Worm (Caenorhabditis elegans) whole organism, mixed stage, embryonic: ENCODE measurements around the gene cnd-1.

Experiments used
- M03D4.4 ChIP-seq: sonication (generic microtip); optimal IDR thresholded peaks from 2 replicates; lab custom pipeline; 2017; ENCODE audit warnings: mild to moderate bottlenecking, missing genetic modification characterization, missing compliant biosample characterization
- bed-3 ChIP-seq: fragments of 200-800 bp; sonication (Bioruptor generic); optimal IDR thresholded peaks from 3 replicates; lab custom pipeline; 2018; ENCODE audit warnings: mild to moderate bottlenecking, missing genetic modification characterization, moderate library complexity, missing compliant biosample characterization
- blmp-1 ChIP-seq: fragments of 150-350 bp; optimal IDR thresholded peaks from 2 replicates; lab custom pipeline; 2014; ENCODE audit warnings: missing biosample characterization, missing genetic modification characterization
- ceh-39 ChIP-seq: fragments of 150-350 bp; optimal IDR thresholded peaks from 2 replicates; lab custom pipeline; 2014; ENCODE audit warnings: missing biosample characterization, missing genetic modification characterization
- ceh-43 ChIP-seq: fragments of 200-800 bp; sonication (Bioruptor generic); optimal IDR thresholded peaks from 2 replicates; lab custom pipeline; 2018; ENCODE audit warnings: mild to moderate bottlenecking, missing genetic modification characterization, moderate library complexity, missing compliant biosample characterization
- ceh-83 ChIP-seq: fragments of 200-800 bp; sonication (Bioruptor generic); optimal IDR thresholded peaks from 2 replicates; lab custom pipeline; 2018; ENCODE audit warnings: mild to moderate bottlenecking, missing genetic modification characterization, missing compliant biosample characterization
- ces-1 ChIP-seq: fragments of 150-350 bp; optimal IDR thresholded peaks from 2 replicates; lab custom pipeline; 2014; ENCODE audit warnings: missing biosample characterization, missing genetic modification reagents, missing genetic modification characterization
- cnd-1 ChIP-seq: fragments of 200-800 bp; sonication (Bioruptor generic); optimal IDR thresholded peaks from 2 replicates; lab custom pipeline; 2018; ENCODE audit warnings: mild to moderate bottlenecking, missing genetic modification characterization, missing compliant biosample characterization
- elt-1 ChIP-seq: sonication (generic microtip); optimal IDR thresholded peaks from 2 replicates; lab custom pipeline; 2017; ENCODE audit warnings: missing genetic modification characterization, mild to moderate bottlenecking, missing compliant biosample characterization, antibody characterized with exemption, moderate library complexity, borderline replicate concordance; ENCODE audit not compliant: insufficient read depth
- elt-3 ChIP-seq: fragments of 150-350 bp; optimal IDR thresholded peaks from 2 replicates; lab custom pipeline; 2014; ENCODE audit warnings: missing biosample characterization, missing genetic modification characterization
- flh-1 ChIP-seq: fragments of 200-800 bp; sonication (Bioruptor generic); optimal IDR thresholded peaks from 2 replicates; lab custom pipeline; 2018; ENCODE audit warnings: mild to moderate bottlenecking, missing genetic modification characterization, moderate library complexity, missing compliant biosample characterization
- hlh-1 ChIP-seq: fragments of 150-350 bp; optimal IDR thresholded peaks from 2 replicates; lab custom pipeline; 2014; ENCODE audit warnings: missing biosample characterization, missing genetic modification reagents, missing genetic modification characterization
- lin-13 ChIP-seq: fragments of 150-350 bp; optimal IDR thresholded peaks from 2 replicates; lab custom pipeline; 2014; ENCODE audit warnings: missing biosample characterization, missing genetic modification characterization
- lin-32 ChIP-seq: fragments of 200-800 bp; sonication (Bioruptor generic); optimal IDR thresholded peaks from 2 replicates; lab custom pipeline; 2018; ENCODE audit warnings: mild to moderate bottlenecking, missing genetic modification characterization, missing compliant biosample characterization
- lsy-2 ChIP-seq: fragments of 150-350 bp; optimal IDR thresholded peaks from 2 replicates; lab custom pipeline; 2014; ENCODE audit warnings: missing biosample characterization, missing genetic modification characterization
- mab-5 ChIP-seq: fragments of 150-350 bp; optimal IDR thresholded peaks from 2 replicates; lab custom pipeline; 2014; ENCODE audit warnings: missing biosample characterization, missing genetic modification characterization
- mep-1 ChIP-seq: fragments of 150-350 bp; optimal IDR thresholded peaks from 2 replicates; lab custom pipeline; 2017; ENCODE audit warnings: missing biosample characterization, missing genetic modification reagents, missing genetic modification characterization, inconsistent platforms
- mls-2 ChIP-seq: sonication (generic microtip); optimal IDR thresholded peaks from 2 replicates; lab custom pipeline; 2016; ENCODE audit warnings: mild to moderate bottlenecking, missing genetic modification characterization, moderate library complexity, missing compliant biosample characterization
- nhr-12 ChIP-seq: fragments of 150-350 bp; optimal IDR thresholded peaks from 2 replicates; lab custom pipeline; 2014; ENCODE audit warnings: missing biosample characterization, missing genetic modification characterization
- nhr-2 ChIP-seq: fragments of 150-350 bp; optimal IDR thresholded peaks from 2 replicates; lab custom pipeline; 2014; ENCODE audit warnings: missing biosample characterization, missing genetic modification characterization
- nhr-237 ChIP-seq: fragments of 150-350 bp; optimal IDR thresholded peaks from 2 replicates; lab custom pipeline; 2014; ENCODE audit warnings: missing biosample characterization, missing genetic modification characterization
- nhr-28 ChIP-seq: fragments of 150-350 bp; optimal IDR thresholded peaks from 2 replicates; lab custom pipeline; 2014; ENCODE audit warnings: missing biosample characterization, missing genetic modification characterization
- nhr-76 ChIP-seq: sonication (generic microtip); optimal IDR thresholded peaks from 2 replicates; lab custom pipeline; 2017; ENCODE audit warnings: missing biosample characterization, missing genetic modification characterization
- pha-4 ChIP-seq: fragments of 150-350 bp; optimal IDR thresholded peaks from 2 replicates; lab custom pipeline; 2018; ENCODE audit warnings: missing biosample characterization, missing genetic modification reagents, missing genetic modification characterization
- sem-2 ChIP-seq: fragments of 200-800 bp; sonication (Bioruptor generic); optimal IDR thresholded peaks from 2 replicates; lab custom pipeline; 2018; ENCODE audit warnings: mild to moderate bottlenecking, missing genetic modification characterization, missing compliant biosample characterization
- snpc-4 ChIP-seq: fragments of 150-350 bp; optimal IDR thresholded peaks from 2 replicates; lab custom pipeline; 2014; ENCODE audit warnings: missing biosample characterization, missing genetic modification characterization
- sptf-1 ChIP-seq: sonication (generic microtip); optimal IDR thresholded peaks from 2 replicates; lab custom pipeline; 2017; ENCODE audit warnings: mild to moderate bottlenecking, missing genetic modification characterization, moderate library complexity, missing compliant biosample characterization
- unc-120 ChIP-seq: sonication (generic microtip); optimal IDR thresholded peaks from 2 replicates; lab custom pipeline; 2017; ENCODE audit warnings: missing genetic modification characterization, missing compliant biosample characterization; ENCODE audit not compliant: poor library complexity, severe bottlenecking
- unc-39 ChIP-seq: fragments of 150-350 bp; optimal IDR thresholded peaks from 2 replicates; lab custom pipeline; 2014; ENCODE audit warnings: missing biosample characterization, missing genetic modification characterization
- unc-62 ChIP-seq: fragments of 150-350 bp; optimal IDR thresholded peaks from 2 replicates; lab custom pipeline; 2014; ENCODE audit warnings: missing biosample characterization, missing genetic modification reagents, missing genetic modification characterization
- zip-8 ChIP-seq: fragments of 150-350 bp; optimal IDR thresholded peaks from 2 replicates; lab custom pipeline; 2014; ENCODE audit warnings: missing biosample characterization, missing genetic modification characterization
- ztf-11 ChIP-seq: fragments of 150-350 bp; optimal IDR thresholded peaks from 2 replicates; lab custom pipeline; 2014; ENCODE audit warnings: missing biosample characterization, missing genetic modification characterization

The cnd-1 gene

DNA sequence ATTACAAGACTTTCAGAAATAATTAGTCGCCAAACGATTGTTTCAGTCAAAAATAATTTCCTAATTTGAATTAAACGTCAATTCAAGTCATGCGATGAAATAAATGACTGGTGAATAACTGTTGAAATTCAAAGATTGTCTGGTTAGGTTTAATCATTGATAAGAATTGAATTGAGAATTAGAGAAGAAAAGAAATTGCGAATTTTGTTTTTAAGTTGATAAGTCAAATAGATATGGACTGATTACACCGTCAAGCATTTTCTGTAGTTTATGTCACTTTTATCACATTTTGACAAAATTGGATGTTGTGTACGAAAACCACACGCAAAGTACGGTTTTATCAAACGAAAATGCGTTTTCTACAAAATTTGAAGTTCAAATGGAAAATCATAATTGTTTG, 43.2 kb downstream of the cnd-1 start:
- TF ChIP-seq zip-8 (tag; lab: Kevin White, UChicago) (no peak), hlh-1 (tag; lab: Kevin White, UChicago) (no peak), sem-2 (GFP tag; lab: Kevin White, UChicago) (no peak), ceh-83 (no peak), ceh-43 (GFP tag; lab: Kevin White, UChicago) (no peak), unc-62 (GFP tag; lab: Kevin White, UChicago) (no peak), pha-4 (no peak), blmp-1 (tag; lab: Kevin White, UChicago) (no peak), sptf-1 (no peak), cnd-1 (tag; lab: Kevin White, UChicago) (no peak), snpc-4 (tag; lab: Kevin White, UChicago) (no peak), bed-3 (GFP tag; lab: Kevin White, UChicago) (no peak), elt-3 (tag; lab: Kevin White, UChicago) (no peak), unc-39 (tag; lab: Kevin White, UChicago) (no peak), lsy-2 (tag; lab: Kevin White, UChicago) (no peak), nhr-2 (no peak), flh-1 (GFP tag; lab: Kevin White, UChicago) (no peak)
- TF ChIP-seq, all 35 proteins: peak for 0

DNA sequence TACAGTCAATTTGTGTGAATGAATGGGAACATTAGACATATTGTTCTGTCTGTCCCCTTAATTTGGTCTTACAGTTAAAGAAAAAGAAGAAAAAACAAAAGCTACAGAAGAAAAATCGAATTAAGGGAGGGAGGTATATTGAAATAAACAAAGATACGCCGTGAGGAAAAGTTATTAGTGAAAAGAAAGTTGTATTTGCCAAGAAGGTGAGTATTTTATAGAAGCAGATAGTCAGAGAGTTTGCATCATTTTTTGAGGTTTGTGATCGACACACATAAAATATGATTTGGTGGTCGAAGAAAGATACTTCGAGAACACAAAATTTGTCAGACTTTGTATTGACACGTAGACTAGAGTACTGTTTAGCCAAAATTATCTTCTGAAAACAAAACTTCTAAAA, 44.1 kb downstream of the cnd-1 start:
- TF ChIP-seq unc-62 (GFP tag; lab: Kevin White, UChicago) (no peak), cnd-1 (tag; lab: Kevin White, UChicago) (no peak), M03D4.4 (no peak), nhr-12 (no peak), bed-3 (GFP tag; lab: Kevin White, UChicago) (no peak), mep-1 (no peak), unc-39 (tag; lab: Kevin White, UChicago) (no peak), nhr-28 (tag; lab: Kevin White, UChicago) (no peak), elt-3 (tag; lab: Kevin White, UChicago) (no peak), ztf-11 (tag; lab: Kevin White, UChicago) (no peak), nhr-76 (tag; lab: Kevin White, UChicago) (no peak), sptf-1 (no peak), zip-8 (tag; lab: Kevin White, UChicago) (no peak), nhr-2 (no peak)

DNA sequence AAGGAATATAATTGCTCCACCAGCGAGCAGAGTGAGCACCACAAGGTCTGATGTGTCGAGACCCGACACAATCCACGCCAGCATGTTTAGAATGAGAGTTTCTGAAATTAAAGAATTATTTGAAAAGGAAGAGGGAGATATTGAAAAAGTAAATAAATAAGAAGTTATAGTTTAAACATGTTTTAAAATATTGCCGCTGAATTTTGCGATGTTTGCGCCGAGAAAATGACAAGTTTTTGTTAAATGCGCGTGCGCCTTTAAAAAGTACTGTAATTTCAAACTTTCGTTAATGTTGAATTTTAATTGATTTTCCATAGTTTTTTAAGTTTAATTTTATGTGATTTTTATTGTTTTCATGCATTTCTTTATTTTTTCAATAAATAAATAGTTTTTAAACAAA, 44.9 kb downstream of the cnd-1 start, which contains the start of gene emb-8:
TSS of gene emb-8 (minus strand) at position 101 of the 400 bp plus-strand sequence.
- TF ChIP-seq mls-2 (tag; lab: Kevin White, UChicago) (no peak), nhr-237 (tag; lab: Kevin White, UChicago) (no peak), flh-1 (GFP tag; lab: Kevin White, UChicago) (no peak)

DNA sequence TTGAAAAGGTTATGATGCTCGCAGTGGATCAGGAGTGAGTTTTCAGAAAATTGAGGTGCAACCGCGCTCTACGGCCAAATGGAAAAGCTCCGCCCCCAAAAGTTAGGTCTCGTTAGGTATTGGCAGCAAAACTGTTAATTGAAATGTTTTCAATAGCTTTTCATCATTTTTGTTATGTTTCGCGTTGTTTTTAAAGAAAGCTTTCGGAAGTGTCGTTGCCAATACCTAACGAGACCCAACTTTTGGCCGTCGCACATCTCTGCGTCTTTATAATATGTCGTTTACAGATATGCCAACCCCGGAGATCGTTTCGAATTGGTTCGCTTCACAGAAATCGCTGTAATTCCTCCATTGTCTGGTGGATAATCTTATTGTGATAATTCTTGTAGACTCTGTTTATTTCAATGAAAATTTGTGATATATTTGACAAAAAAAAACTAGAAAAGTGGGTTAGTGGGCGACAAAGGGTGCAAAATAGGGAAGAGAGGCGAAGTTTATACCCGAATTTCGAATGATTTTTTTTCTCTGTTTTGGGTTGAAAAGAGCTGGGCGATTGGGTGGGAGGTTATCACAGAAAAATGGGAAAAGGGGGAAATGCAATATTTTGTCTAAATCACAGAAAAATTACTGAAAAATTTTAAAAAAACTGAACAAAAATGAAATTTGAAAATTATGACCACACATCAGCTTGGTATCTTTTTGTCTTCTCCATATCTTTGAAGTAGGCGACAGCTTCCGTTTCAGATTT, 48.0 kb downstream of the cnd-1 start:
- TF ChIP-seq ztf-11 (tag; lab: Kevin White, UChicago) (no peak), lin-13 (no peak), hlh-1 (tag; lab: Kevin White, UChicago) (no peak), ceh-39 (tag; lab: Kevin White, UChicago) (no peak), unc-62 (GFP tag; lab: Kevin White, UChicago) (no peak), snpc-4 (tag; lab: Kevin White, UChicago) (no peak), mls-2 (tag; lab: Kevin White, UChicago) (no peak), unc-120 (no peak), mep-1 (peak; percentile 18)

DNA sequence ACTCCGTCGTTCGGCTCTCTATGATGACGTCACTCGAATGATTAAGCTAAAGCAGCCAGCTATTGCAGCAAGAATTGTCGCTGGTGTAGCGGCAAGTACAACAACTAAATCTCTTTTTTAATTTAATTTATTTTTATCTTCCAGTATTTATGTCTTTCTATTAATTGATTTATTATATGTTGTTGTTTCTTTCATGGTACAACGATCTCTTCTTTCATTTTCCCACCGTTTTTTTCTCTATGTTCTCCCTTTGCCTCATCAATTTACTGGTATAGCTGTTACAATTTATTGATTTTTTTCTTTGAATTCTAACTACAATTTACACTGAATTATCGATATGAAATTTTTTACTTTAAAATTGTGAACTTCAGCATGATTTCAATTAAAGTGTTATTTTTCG, 48.7 kb downstream of the cnd-1 start, which contains the start of gene moc-6:
TSS of gene moc-6 (plus strand) at position 301 of the 400 bp plus-strand sequence.
- no peak for TF ChIP-seq flh-1 (GFP tag; lab: Kevin White, UChicago)
- no peak for TF ChIP-seq unc-39 (tag; lab: Kevin White, UChicago)
- TF ChIP-seq unc-62 (GFP tag; lab: Kevin White, UChicago) = no peak
- no peak for TF ChIP-seq sem-2 (GFP tag; lab: Kevin White, UChicago)
- TF ChIP-seq ceh-43 (GFP tag; lab: Kevin White, UChicago) = no peak
- TF ChIP-seq elt-3 (tag; lab: Kevin White, UChicago) = no peak
- TF ChIP-seq lin-32 = no peak
- TF ChIP-seq ces-1 = no peak
- TF ChIP-seq snpc-4 (tag; lab: Kevin White, UChicago) = no peak
- no peak for TF ChIP-seq unc-120
- no peak for TF ChIP-seq mab-5 (tag; lab: Kevin White, UChicago)
- TF ChIP-seq mep-1 = no peak
- no peak for TF ChIP-seq pha-4
- TF ChIP-seq lsy-2 (tag; lab: Kevin White, UChicago) = no peak
- TF ChIP-seq mls-2 (tag; lab: Kevin White, UChicago) = no peak
- no peak for TF ChIP-seq cnd-1 (tag; lab: Kevin White, UChicago)
- no peak for TF ChIP-seq elt-1 (tag; lab: Kevin White, UChicago)
- TF ChIP-seq ceh-39 (tag; lab: Kevin White, UChicago) = no peak
- TF ChIP-seq, all 35 proteins: peak for 0
